Fruit fly (Drosophila melanogaster): Measurements from ENCODE around the gene CG13887.

CG13887 gene

dm6 chr3L:805642-806218 lies 31.9 kb upstream of the CG13887 start (continued):
- TF ChIP-seq Gug (GFP tag; IDR thresholded peaks at IDR 0.05) = peak; percentile 89
- peak; percentile 75 for TF ChIP-seq pdm3 (GFP tag; optimal IDR thresholded peaks at IDR 0.05)
- TF ChIP-seq CG8119 (GFP tag; IDR thresholded peaks at IDR 0.05) = peak; percentile 95
- peak; percentile 64 for TF ChIP-seq CG10669 (GFP tag; optimal IDR thresholded peaks at IDR 0.05)
- peak; percentile 36 for TF ChIP-seq Smox (GFP tag; optimal IDR thresholded peaks at IDR 0.05)
- TF ChIP-seq eg (GFP tag; IDR thresholded peaks at IDR 0.05) = peak; percentile 96
- TF ChIP-seq CG16779 (tag; optimal IDR thresholded peaks at IDR 0.05) = peak; percentile 79
- peak; percentile 85 for TF ChIP-seq Lpt (GFP tag; optimal IDR thresholded peaks at IDR 0.05)
- no peak for TF ChIP-seq CG8632 (GFP tag; optimal IDR thresholded peaks at IDR 0.05)
- peak; percentile 58 for TF ChIP-seq topi (GFP tag; optimal IDR thresholded peaks at IDR 0.05)
- peak; percentile 80 for TF ChIP-seq dac (GFP tag; optimal IDR thresholded peaks at IDR 0.05)
- peak; percentile 74 for TF ChIP-seq net (GFP tag; optimal IDR thresholded peaks at IDR 0.05)
- TF ChIP-seq acj6 (GFP tag; optimal IDR thresholded peaks at IDR 0.05) = peak; percentile 64
- TF ChIP-seq cyc (GFP tag; optimal IDR thresholded peaks at IDR 0.05) = peak; percentile 59
- TF ChIP-seq CG15336 (GFP tag; IDR thresholded peaks at IDR 0.05) = peak; percentile 93
- peak; percentile 74 for TF ChIP-seq Sox14 (GFP tag; optimal IDR thresholded peaks at IDR 0.05)
- TF ChIP-seq CG6163 (GFP tag; IDR thresholded peaks at IDR 0.05) = peak; percentile 96
- peak; percentile 5 for TF ChIP-seq fd85E (GFP tag; optimal IDR thresholded peaks at IDR 0.05)
- TF ChIP-seq CG11762 (GFP tag; optimal IDR thresholded peaks at IDR 0.05; ENCODE audit: insufficient read depth) = peak; percentile 62
- peak; percentile 76 for TF ChIP-seq Ets96B (tag; optimal IDR thresholded peaks at IDR 0.05)
- peak; percentile 70 for TF ChIP-seq spab (GFP tag; optimal IDR thresholded peaks at IDR 0.05)
- peak; percentile 81 for TF ChIP-seq CG10631 (GFP tag; optimal IDR thresholded peaks at IDR 0.05)
- peak; percentile 20 for TF ChIP-seq Hr38 (GFP tag; optimal IDR thresholded peaks at IDR 0.05)
- peak; percentile 49 for TF ChIP-seq dsx (GFP tag; optimal IDR thresholded peaks at IDR 0.05; ENCODE audit: poor library complexity, severe bottlenecking)

dm6 chr3L:807456-807855 lies 30.2 kb upstream of the CG13887 start:
- no peak for TF ChIP-seq cyc (GFP tag; optimal IDR thresholded peaks at IDR 0.05)
- no peak for TF ChIP-seq Sox102F (GFP tag; optimal IDR thresholded peaks at IDR 0.05)
- TF ChIP-seq CG31627 (GFP tag; optimal IDR thresholded peaks at IDR 0.05) = no peak
- no peak for TF ChIP-seq Sox15 (GFP tag; optimal IDR thresholded peaks at IDR 0.05)
- TF ChIP-seq Eip93F (GFP tag; optimal IDR thresholded peaks at IDR 0.05) = no peak
- TF ChIP-seq net (GFP tag; optimal IDR thresholded peaks at IDR 0.05) = no peak
- TF ChIP-seq Ets21C (GFP tag; optimal IDR thresholded peaks at IDR 0.05) = no peak
- no peak for TF ChIP-seq Blimp-1 (GFP tag; optimal IDR thresholded peaks at IDR 0.05)
- TF ChIP-seq lz (GFP tag; optimal IDR thresholded peaks at IDR 0.05) = no peak
- TF ChIP-seq CG8632 (GFP tag; optimal IDR thresholded peaks at IDR 0.05) = no peak
- TF ChIP-seq pdm3 (GFP tag; optimal IDR thresholded peaks at IDR 0.05) = peak; percentile 16
- no peak for TF ChIP-seq CG11762 (GFP tag; optimal IDR thresholded peaks at IDR 0.05; ENCODE audit: insufficient read depth)
- TF ChIP-seq CG15336 (GFP tag; IDR thresholded peaks at IDR 0.05) = peak; percentile 49
- TF ChIP-seq CG34406 (GFP tag; optimal IDR thresholded peaks at IDR 0.05) = no peak
- peak; percentile 59 for TF ChIP-seq CG3032 (tag; optimal IDR thresholded peaks at IDR 0.05)
- no peak for TF ChIP-seq Gug (GFP tag; IDR thresholded peaks at IDR 0.05)
- no peak for TF ChIP-seq CG16779 (tag; optimal IDR thresholded peaks at IDR 0.05)
- TF ChIP-seq CG11294 (GFP tag; IDR thresholded peaks at IDR 0.05) = no peak
- peak; percentile 40 for TF ChIP-seq Met (GFP tag; optimal IDR thresholded peaks at IDR 0.05)
- TF ChIP-seq Ets96B (tag; optimal IDR thresholded peaks at IDR 0.05) = peak; percentile 57
- TF ChIP-seq Hr4 (GFP tag; optimal IDR thresholded peaks at IDR 0.05) = peak; percentile 48
- no peak for TF ChIP-seq dsx (GFP tag; optimal IDR thresholded peaks at IDR 0.05; ENCODE audit: poor library complexity, severe bottlenecking)
- TF ChIP-seq CG6808 (GFP tag; optimal IDR thresholded peaks at IDR 0.05) = peak; percentile 9
- TF ChIP-seq vri (GFP tag; optimal IDR thresholded peaks at IDR 0.05) = no peak
- TF ChIP-seq achi (GFP tag; optimal IDR thresholded peaks at IDR 0.05) = peak; percentile 14
- TF ChIP-seq CG6792 (GFP tag; optimal IDR thresholded peaks at IDR 0.05) = no peak
- TF ChIP-seq CG3919 (GFP tag; optimal IDR thresholded peaks at IDR 0.05) = peak; percentile 12
- TF ChIP-seq OdsH (GFP tag; optimal IDR thresholded peaks at IDR 0.05) = peak; percentile 36
- TF ChIP-seq ss (GFP tag; optimal IDR thresholded peaks at IDR 0.05) = no peak
- peak; percentile 67; the same call in 2 of the 3 replicates for TF ChIP-seq CG8119 (GFP tag; IDR thresholded peaks at IDR 0.05)
- no peak for TF ChIP-seq salr (GFP tag; optimal IDR thresholded peaks at IDR 0.05)
- TF ChIP-seq fd59A (GFP tag; optimal IDR thresholded peaks at IDR 0.05) = no peak
- TF ChIP-seq esn (GFP tag; optimal IDR thresholded peaks at IDR 0.05) = peak; percentile 34
- TF ChIP-seq CG8319 (GFP tag; optimal IDR thresholded peaks at IDR 0.05) = no peak
- peak; percentile 43 for TF ChIP-seq CG32006 (GFP tag; optimal IDR thresholded peaks at IDR 0.05)
